Worm (Caenorhabditis elegans): ENCODE measurements around the gene spin-3.

DNA sequence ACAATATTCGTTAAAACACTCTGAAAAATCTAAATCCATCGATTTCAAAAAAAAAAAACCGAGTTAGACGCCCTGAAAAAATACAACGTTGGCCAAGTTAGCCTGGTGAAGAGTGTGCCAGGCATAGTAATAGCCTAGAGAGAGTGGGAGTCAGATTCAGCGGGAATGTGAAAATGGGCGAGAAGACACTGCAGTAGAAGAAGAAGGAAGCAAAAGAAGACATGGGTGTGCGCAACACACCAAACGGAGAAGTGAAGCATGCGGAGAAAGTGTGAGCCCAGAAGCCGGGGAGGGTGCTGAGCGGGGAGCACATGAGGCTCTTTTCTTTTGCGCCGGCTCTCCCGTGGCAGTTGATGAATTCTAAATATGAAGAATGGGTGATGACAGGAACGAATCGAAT lies 41.2 kb downstream of the spin-3 start:
- TF ChIP-seq elt-3 (tag; optimal IDR thresholded peaks at IDR 0.05), result no peak
- TF ChIP-seq nhr-25 (tag; optimal IDR thresholded peaks at IDR 0.05), result no peak
- TF ChIP-seq nhr-76 (tag; optimal IDR thresholded peaks at IDR 0.05), result no peak
- no peak for TF ChIP-seq ceh-28 (tag; optimal IDR thresholded peaks at IDR 0.05)

Data from whole organism, L3 larva.